Fruit fly (Drosophila melanogaster) whole organism, embryonic: ENCODE measurements around the gene CG33946.

ENCODE experiments used
- CG11560 ChIP-seq: fragments of 200-800 bp; sonication (Bioruptor generic); IDR thresholded peaks from 3 replicates; pipeline ENCODE4 v1.3.6; 2022; ENCODE audit warnings: missing biosample characterization, missing genetic modification characterization
- CG12219 ChIP-seq: fragments of 200-800 bp; sonication (Bioruptor generic); optimal IDR thresholded peaks from 3 replicates; lab custom pipeline; 2018; ENCODE audit warnings: missing biosample characterization, mild to moderate bottlenecking, missing genetic modification characterization
- CG1233 ChIP-seq: fragments of 200-800 bp; sonication (Bioruptor generic); optimal IDR thresholded peaks from 4 replicates; lab custom pipeline; 2018; ENCODE audit warnings: missing biosample characterization, mild to moderate bottlenecking, missing genetic modification characterization
- CG14050 ChIP-seq: fragments of 200-800 bp; sonication (Bioruptor generic); IDR thresholded peaks from 3 replicates; pipeline ENCODE4 v1.3.6; 2022; ENCODE audit warnings: missing biosample characterization, missing genetic modification characterization
- CG15696 ChIP-seq: fragments of 200-800 bp; sonication (Bioruptor generic); optimal IDR thresholded peaks from 2 replicates; lab custom pipeline; 2019; ENCODE audit warnings: missing biosample characterization, mild to moderate bottlenecking, missing genetic modification characterization, moderate library complexity
- CG16815 ChIP-seq: fragments of 200-800 bp; sonication (Bioruptor generic); optimal IDR thresholded peaks from 3 replicates; lab custom pipeline; 2017; ENCODE audit warnings: missing biosample characterization, mild to moderate bottlenecking, missing genetic modification characterization
- CG16863 ChIP-seq: fragments of 200-800 bp; sonication (Bioruptor generic); optimal IDR thresholded peaks from 3 replicates; lab custom pipeline; 2016; ENCODE audit warnings: missing biosample characterization, missing genetic modification characterization
- CG17186 ChIP-seq: fragments of 200-800 bp; sonication (Bioruptor generic); optimal IDR thresholded peaks from 3 replicates; lab custom pipeline; 2017; ENCODE audit warnings: missing biosample characterization, missing genetic modification reagents, missing genetic modification characterization
- CG18764 ChIP-seq: fragments of 200-800 bp; sonication (Bioruptor generic); optimal IDR thresholded peaks from 3 replicates; lab custom pipeline; 2016; ENCODE audit warnings: missing biosample characterization, missing genetic modification characterization
- CG2889 ChIP-seq: fragments of 200-800 bp; sonication (Bioruptor generic); IDR thresholded peaks from 3 replicates; pipeline ENCODE4 v1.3.6; 2022; ENCODE audit warnings: missing biosample characterization, missing genetic modification characterization
- CG30020 ChIP-seq: fragments of 200-800 bp; optimal IDR thresholded peaks from 2 replicates; lab custom pipeline; 2019; ENCODE audit warnings: missing biosample characterization, mild to moderate bottlenecking, missing genetic modification characterization, moderate library complexity
- CG34224 ChIP-seq: fragments of 200-800 bp; sonication (Bioruptor generic); IDR thresholded peaks from 3 replicates; pipeline ENCODE4 v1.3.6; 2022; ENCODE audit warnings: missing biosample characterization, missing genetic modification characterization; ENCODE audit not compliant: partially characterized antibody
- CG34422 ChIP-seq: fragments of 200-800 bp; sonication (Bioruptor generic); IDR thresholded peaks from 3 replicates; pipeline ENCODE4 v1.3.6; 2022; ENCODE audit warnings: missing biosample characterization, missing genetic modification characterization
- CG4617 ChIP-seq: fragments of 200-800 bp; sonication (Bioruptor generic); optimal IDR thresholded peaks from 3 replicates; lab custom pipeline; 2016; ENCODE audit warnings: missing biosample characterization, missing genetic modification characterization, borderline replicate concordance
- CG4820 ChIP-seq: fragments of 200-800 bp; sonication (Bioruptor generic); optimal IDR thresholded peaks from 3 replicates; lab custom pipeline; 2016; ENCODE audit warnings: missing biosample characterization, missing genetic modification characterization
- CG4854 ChIP-seq: fragments of 200-800 bp; sonication (Bioruptor generic); optimal IDR thresholded peaks from 2 replicates; lab custom pipeline; 2016; ENCODE audit warnings: missing biosample characterization, missing genetic modification characterization, inconsistent platforms
- CG8290 ChIP-seq, 3 experiments: fragments of 200-800 bp; sonication (Bioruptor generic); optimal IDR thresholded peaks; 2 replicates each; lab custom pipeline; 2016 to 2019; ENCODE audit warnings: missing biosample characterization in 3 of 3, missing genetic modification characterization in 3 of 3, mild to moderate bottlenecking in 2 of 3, moderate library complexity in 1 of 3
- CG8478 ChIP-seq: fragments of >200 bp; optimal IDR thresholded peaks from 2 replicates; lab custom pipeline; 2018
- CHES-1-like ChIP-seq: fragments of 200-800 bp; sonication (Bioruptor generic); optimal IDR thresholded peaks from 2 replicates; lab custom pipeline; 2016; ENCODE audit warnings: missing biosample characterization, missing genetic modification characterization
- CrebB ChIP-seq: fragments of 200-800 bp; sonication (Bioruptor generic); optimal IDR thresholded peaks from 3 replicates; lab custom pipeline; 2018; ENCODE audit warnings: missing biosample characterization, mild to moderate bottlenecking, missing genetic modification characterization
- Dp ChIP-seq: fragments of 200-800 bp; sonication (Bioruptor generic); optimal IDR thresholded peaks from 2 replicates; lab custom pipeline; 2018; ENCODE audit warnings: missing biosample characterization, mild to moderate bottlenecking, missing genetic modification characterization, moderate library complexity
- E2f1 ChIP-seq: fragments of 200-800 bp; sonication (Bioruptor generic); IDR thresholded peaks from 2 replicates; pipeline ENCODE4 v1.3.6; 2022; ENCODE audit warnings: missing biosample characterization, missing genetic modification characterization
- E2f2 ChIP-seq: fragments of 200-800 bp; sonication (Bioruptor generic); IDR thresholded peaks from 2 replicates; pipeline ENCODE4 v1.3.6; 2022; ENCODE audit warnings: missing biosample characterization, missing genetic modification characterization
- H15 ChIP-seq: fragments of 200-800 bp; sonication (Bioruptor generic); IDR thresholded peaks from 3 replicates; pipeline ENCODE4 v1.3.6; 2022; ENCODE audit warnings: missing biosample characterization, missing genetic modification characterization
- HmgD ChIP-seq: fragments of 200-800 bp; sonication (Bioruptor generic); optimal IDR thresholded peaks from 3 replicates; lab custom pipeline; 2016; ENCODE audit warnings: missing biosample characterization, missing genetic modification characterization
- HmgZ ChIP-seq: fragments of 200-800 bp; sonication (Bioruptor generic); optimal IDR thresholded peaks from 2 replicates; lab custom pipeline; 2018; ENCODE audit warnings: missing biosample characterization, mild to moderate bottlenecking, missing genetic modification characterization
- Optix ChIP-seq: fragments of 200-800 bp; sonication (Bioruptor generic); IDR thresholded peaks from 3 replicates; pipeline ENCODE4 v1.3.6; 2022; ENCODE audit warnings: missing biosample characterization, missing genetic modification characterization
- Pdp1 ChIP-seq, 2 experiments: fragments of 200-800 bp; sonication (Bioruptor generic); optimal IDR thresholded peaks; 3 replicates each; lab custom pipeline; 2016; ENCODE audit warnings: missing biosample characterization in 2 of 2, missing genetic modification characterization in 2 of 2, mild to moderate bottlenecking in 1 of 2, moderate library complexity in 1 of 2
- Sin3A ChIP-seq: fragments of >200 bp; optimal IDR thresholded peaks from 2 replicates; lab custom pipeline; 2018
- Sry-β ChIP-seq: fragments of 200-800 bp; sonication (Bioruptor generic); optimal IDR thresholded peaks from 2 replicates; lab custom pipeline; 2018; ENCODE audit warnings: missing biosample characterization, mild to moderate bottlenecking, missing genetic modification characterization, moderate library complexity
- Sry-δ ChIP-seq: fragments of 200-800 bp; sonication (Bioruptor generic); optimal IDR thresholded peaks from 2 replicates; lab custom pipeline; 2016; ENCODE audit warnings: missing biosample characterization, missing genetic modification characterization
- Tbp ChIP-seq: fragments of >200 bp; optimal IDR thresholded peaks from 2 replicates; lab custom pipeline; 2018; ENCODE audit warnings: missing biosample characterization, missing genetic modification characterization
- al ChIP-seq: fragments of 200-800 bp; sonication (Bioruptor generic); IDR thresholded peaks from 2 replicates; pipeline ENCODE4 v1.3.6; 2022; ENCODE audit warnings: missing biosample characterization, missing genetic modification characterization
- ase ChIP-seq: fragments of 200-800 bp; sonication (Bioruptor generic); IDR thresholded peaks from 3 replicates; pipeline ENCODE4 v1.3.6; 2022; ENCODE audit warnings: missing biosample characterization, missing genetic modification characterization
- az2 ChIP-seq: fragments of 200-800 bp; sonication (Bioruptor generic); optimal IDR thresholded peaks from 3 replicates; lab custom pipeline; 2016; ENCODE audit warnings: missing biosample characterization, missing genetic modification characterization
- bab2 ChIP-seq: fragments of 200-800 bp; sonication (Bioruptor generic); optimal IDR thresholded peaks from 2 replicates; lab custom pipeline; 2016; ENCODE audit warnings: missing biosample characterization, missing genetic modification characterization
- cato ChIP-seq: fragments of 200-800 bp; sonication (Bioruptor generic); optimal IDR thresholded peaks from 2 replicates; lab custom pipeline; 2016; ENCODE audit warnings: missing biosample characterization, missing genetic modification characterization, borderline replicate concordance
- dysf ChIP-seq: fragments of 200-800 bp; sonication (Bioruptor generic); IDR thresholded peaks from 3 replicates; pipeline ENCODE4 v1.3.6; 2022; ENCODE audit warnings: missing biosample characterization, missing genetic modification characterization
- ems ChIP-seq: fragments of 200-800 bp; sonication (Bioruptor generic); optimal IDR thresholded peaks from 3 replicates; lab custom pipeline; 2016; ENCODE audit warnings: missing biosample characterization, missing genetic modification characterization
- gt ChIP-seq: fragments of 200-800 bp; sonication (Bioruptor generic); IDR thresholded peaks from 2 replicates; pipeline ENCODE4 v1.3.6; 2022; ENCODE audit warnings: missing biosample characterization, missing genetic modification characterization
- ind ChIP-seq: fragments of 200-800 bp; sonication (Bioruptor generic); optimal IDR thresholded peaks from 3 replicates; lab custom pipeline; 2016; ENCODE audit warnings: missing biosample characterization, missing genetic modification characterization
- kay ChIP-seq: fragments of 200-800 bp; sonication (Bioruptor generic); optimal IDR thresholded peaks from 2 replicates; lab custom pipeline; 2016; ENCODE audit warnings: missing biosample characterization, missing genetic modification characterization
- maf-S ChIP-seq: fragments of 200-800 bp; sonication (Bioruptor generic); optimal IDR thresholded peaks from 2 replicates; lab custom pipeline; 2016; ENCODE audit warnings: missing biosample characterization, missing genetic modification characterization
- org-1 ChIP-seq: fragments of 200-800 bp; sonication (Bioruptor generic); optimal IDR thresholded peaks from 2 replicates; lab custom pipeline; 2017; ENCODE audit warnings: missing biosample characterization, missing genetic modification characterization
- peb ChIP-seq: fragments of 200-800 bp; sonication (Bioruptor generic); IDR thresholded peaks from 2 replicates; pipeline ENCODE4 v1.3.6; 2022; ENCODE audit warnings: missing biosample characterization, missing genetic modification characterization
- psq ChIP-seq: fragments of 200-800 bp; sonication (Bioruptor generic); optimal IDR thresholded peaks from 2 replicates; lab custom pipeline; 2017; ENCODE audit warnings: missing biosample characterization, missing genetic modification characterization
- pum ChIP-seq: fragments of 200-800 bp; sonication (Bioruptor generic); optimal IDR thresholded peaks from 2 replicates; lab custom pipeline; 2016; ENCODE audit warnings: missing biosample characterization, missing genetic modification characterization
- ranshi ChIP-seq: fragments of 200-800 bp; sonication (Bioruptor generic); IDR thresholded peaks from 2 replicates; pipeline ENCODE4 v1.3.6; 2022; ENCODE audit warnings: missing biosample characterization, missing genetic modification characterization
- sd ChIP-seq: fragments of 200-800 bp; sonication (Bioruptor generic); optimal IDR thresholded peaks from 3 replicates; lab custom pipeline; 2018; ENCODE audit warnings: missing biosample characterization, mild to moderate bottlenecking, missing genetic modification characterization, moderate library complexity
- slou ChIP-seq: fragments of 200-800 bp; sonication (Bioruptor generic); optimal IDR thresholded peaks from 3 replicates; lab custom pipeline; 2016; ENCODE audit warnings: missing biosample characterization, missing genetic modification characterization
- stwl ChIP-seq: fragments of 200-800 bp; sonication (Bioruptor generic); optimal IDR thresholded peaks from 3 replicates; lab custom pipeline; 2018; ENCODE audit warnings: missing biosample characterization, mild to moderate bottlenecking, missing genetic modification characterization, moderate library complexity

Gene CG33946

dm6 chr3L:6181776-6182175 lies 38.6 kb upstream of the CG33946 start, which contains the start of gene CG10274 (continued):
- TF ChIP-seq CG1233 (GFP tag; lab: Kevin White, UChicago): peak; percentile 65
- TF ChIP-seq peb (GFP tag; lab: Robert Waterston, UW): peak; percentile 48; the same call in 1 of the 2 replicates
- peak; percentile 72 for TF ChIP-seq CG16815 (GFP tag; lab: Kevin White, UChicago)
- TF ChIP-seq E2f1: peak; percentile 63
- no peak for TF ChIP-seq CG34224 (GFP tag; lab: Robert Waterston, UW)
- no peak for TF ChIP-seq gt (GFP tag; lab: Robert Waterston, UW)
- TF ChIP-seq CG4854 (GFP tag; lab: Kevin White, UChicago): peak; percentile 63
- TF ChIP-seq kay (GFP tag; lab: Kevin White, UChicago): peak; percentile 67
- TF ChIP-seq ase: 0 out of 3 replicates have a peak, but pooled peaks have one; percentile 13
- TF ChIP-seq CrebB (tag; lab: Kevin White, UChicago): peak; percentile 38
- no peak for TF ChIP-seq CG8290 (GFP tag; optimal IDR thresholded peaks at IDR 0.05; lab: Kevin White, UChicago)
- TF ChIP-seq CG8290 (tag; optimal IDR thresholded peaks at IDR 0.05; lab: Kevin White, UChicago): no peak
- peak; percentile 66; the same call in 1 of the 3 replicates for TF ChIP-seq dysf (GFP tag; lab: Robert Waterston, UW)
- peak; percentile 64 for TF ChIP-seq ems (GFP tag; lab: Kevin White, UChicago)
- peak; percentile 100 for TF ChIP-seq Sry-β (GFP tag; lab: Kevin White, UChicago)
- TF ChIP-seq HmgD (GFP tag; lab: Kevin White, UChicago): peak; percentile 6
- peak; percentile 63 for TF ChIP-seq pum
- peak; percentile 56 for TF ChIP-seq cato
- peak; percentile 72 for TF ChIP-seq CG18764 (GFP tag; lab: Kevin White, UChicago)
- TF ChIP-seq ranshi (GFP tag; lab: Robert Waterston, UW): peak; percentile 61; the same call in 1 of the 2 replicates
- no peak for TF ChIP-seq Optix
- TF ChIP-seq H15 (GFP tag; lab: Robert Waterston, UW): peak; percentile 47; the same call in 1 of the 3 replicates
- peak; percentile 83 for TF ChIP-seq ind (GFP tag; lab: Kevin White, UChicago)
- peak; percentile 82 for TF ChIP-seq CG15696 (tag; lab: Kevin White, UChicago)
- TF ChIP-seq sd (tag; lab: Kevin White, UChicago): peak; percentile 98
- TF ChIP-seq Sry-δ (GFP tag; lab: Kevin White, UChicago): peak; percentile 44
- TF ChIP-seq stwl (tag; lab: Kevin White, UChicago): peak; percentile 90
- TF ChIP-seq slou (GFP tag; lab: Kevin White, UChicago): peak; percentile 76
- peak; percentile 56 for TF ChIP-seq Tbp (GFP tag; lab: Kevin White, UChicago)
- 0 out of 3 replicates have a peak, but pooled peaks have one; percentile 23 for TF ChIP-seq CG11560 (tag; lab: Robert Waterston, UW)
- peak; percentile 77; the same call in 2 of the 3 replicates for TF ChIP-seq CG34422
- TF ChIP-seq maf-S (GFP tag; lab: Kevin White, UChicago): peak; percentile 6
- TF ChIP-seq HmgZ (tag; lab: Kevin White, UChicago): peak; percentile 90
- peak; percentile 64 for TF ChIP-seq CG16863 (GFP tag; lab: Kevin White, UChicago)
- TF ChIP-seq CHES-1-like: peak; percentile 79
- peak; percentile 75 for TF ChIP-seq Dp (GFP tag; lab: Kevin White, UChicago)
- peak; percentile 66 for TF ChIP-seq CG17186
- peak; percentile 34; the same call in 1 of the 3 replicates for TF ChIP-seq CG14050 (GFP tag; lab: Robert Waterston, UW)
- peak; percentile 24 for TF ChIP-seq org-1 (GFP tag; lab: Kevin White, UChicago)
- peak; percentile 67 for TF ChIP-seq bab2 (GFP tag; lab: Kevin White, UChicago)
- peak; percentile 78 for TF ChIP-seq CG4820 (GFP tag; lab: Kevin White, UChicago)
- TF ChIP-seq Sin3A (lab: Kevin White, UChicago): peak; percentile 75
- no peak for TF ChIP-seq CG8478
- TF ChIP-seq CG4617 (GFP tag; lab: Kevin White, UChicago): peak; percentile 84
- peak; percentile 79 for TF ChIP-seq az2 (GFP tag; lab: Kevin White, UChicago)
- peak; percentile 76 for TF ChIP-seq al (GFP tag; lab: Robert Waterston, UW)
- TF ChIP-seq psq (GFP tag; lab: Kevin White, UChicago): no peak
- TF ChIP-seq Pdp1 (GFP tag; optimal IDR thresholded peaks at IDR 0.05; lab: Kevin White, UChicago): peak in 1 of 2 experiments; percentile 67
- peak; percentile 78 for TF ChIP-seq E2f2
- TF ChIP-seq CG2889 (GFP tag; lab: Robert Waterston, UW): 0 out of 3 replicates have a peak, but pooled peaks have one; percentile 38
- TF ChIP-seq CG30020: peak; percentile 79
- peak; percentile 2 for TF ChIP-seq CG12219
